Worm (Caenorhabditis elegans) whole organism, early embryonic: ENCODE measurements around the gene arrd-8.

ENCODE experiments used
- F13C5.2 ChIP-seq: sonication (generic microtip); optimal IDR thresholded peaks from 2 replicates; lab custom pipeline; 2017; ENCODE audit warnings: mild to moderate bottlenecking, missing genetic modification characterization, inconsistent platforms, missing compliant biosample characterization
- ama-1 ChIP-seq: fragments of 150-350 bp; optimal IDR thresholded peaks from 2 replicates; lab custom pipeline; 2014
- ceh-36 ChIP-seq: sonication (generic microtip); optimal IDR thresholded peaks from 2 replicates; lab custom pipeline; 2016; ENCODE audit warnings: missing genetic modification characterization, inconsistent platforms, missing compliant biosample characterization
- ets-7 ChIP-seq: sonication (generic microtip); optimal IDR thresholded peaks from 2 replicates; lab custom pipeline; 2016; ENCODE audit warnings: missing genotype, missing genetic modification characterization, missing compliant biosample characterization
- flt-1 ChIP-seq: fragments of 200-800 bp; sonication (Bioruptor generic); IDR thresholded peaks from 2 replicates; pipeline ENCODE4 v1.3.6; 2022; ENCODE audit warnings: missing genetic modification characterization, missing compliant biosample characterization
- hmbx-1 ChIP-seq: sonication (generic microtip); optimal IDR thresholded peaks from 2 replicates; lab custom pipeline; 2016; ENCODE audit warnings: mild to moderate bottlenecking, missing genetic modification characterization, missing compliant biosample characterization
- hmg-4 ChIP-seq: fragments of 200-800 bp; sonication (Bioruptor generic); optimal IDR thresholded peaks from 2 replicates; lab custom pipeline; 2018; ENCODE audit warnings: mild to moderate bottlenecking, missing genetic modification characterization, missing compliant biosample characterization
- hnd-1 ChIP-seq: sonication (generic microtip); optimal IDR thresholded peaks from 2 replicates; lab custom pipeline; 2016; ENCODE audit warnings: missing genetic modification characterization, missing compliant biosample characterization
- pes-1 ChIP-seq: fragments of 200-800 bp; sonication (Bioruptor generic); IDR thresholded peaks from 2 replicates; pipeline ENCODE4 v1.3.6; 2022; ENCODE audit warnings: missing genetic modification reagents, missing genetic modification characterization, missing compliant biosample characterization
- scrt-1 ChIP-seq: fragments of 200-800 bp; sonication (Bioruptor generic); IDR thresholded peaks from 2 replicates; pipeline ENCODE4 v1.3.6; 2022; ENCODE audit warnings: missing genetic modification characterization, missing compliant biosample characterization
- sea-1 ChIP-seq: fragments of 200-800 bp; sonication (Bioruptor generic); conservative IDR thresholded peaks from 2 replicates; pipeline ENCODE4 v1.3.6; 2022; ENCODE audit warnings: missing genetic modification characterization, missing compliant biosample characterization
- tbx-11 ChIP-seq: fragments of 200-800 bp; sonication (Bioruptor generic); IDR thresholded peaks from 2 replicates; pipeline ENCODE4 v1.3.6; 2022; ENCODE audit warnings: missing genetic modification characterization, missing compliant biosample characterization
- tra-4 ChIP-seq: sonication (generic microtip); optimal IDR thresholded peaks from 2 replicates; lab custom pipeline; 2017; ENCODE audit warnings: missing genetic modification characterization, missing compliant biosample characterization

ce11 chrII:12089616-12090215, 24.8 kb downstream of the arrd-8 start:
- TF ChIP-seq F13C5.2 (tag; lab: Kevin White, UChicago) = no peak
- no peak for TF ChIP-seq ceh-36 (tag; lab: Kevin White, UChicago)
- TF ChIP-seq ama-1 (lab: Kevin White, UChicago) = no peak
- no peak for TF ChIP-seq tbx-11 (GFP tag; lab: Robert Waterston, UW)
- no peak for TF ChIP-seq hmg-4
- TF ChIP-seq flt-1 (GFP tag; lab: Robert Waterston, UW) = no peak; the same call in 1 of the 2 replicates
- TF ChIP-seq pes-1 (GFP tag; lab: Robert Waterston, UW) = no peak
- no peak for TF ChIP-seq ets-7 (tag; lab: Kevin White, UChicago)
- TF ChIP-seq tra-4 (tag; lab: Kevin White, UChicago) = no peak
- no peak for TF ChIP-seq sea-1 (GFP tag; lab: Robert Waterston, UW)
- no peak for TF ChIP-seq hnd-1 (tag; lab: Kevin White, UChicago)
- no peak for TF ChIP-seq hmbx-1 (tag; lab: Kevin White, UChicago)
- no peak for TF ChIP-seq scrt-1 (GFP tag; lab: Robert Waterston, UW)
